Worm (Caenorhabditis elegans): ENCODE data around the gene coh-3.

DNA sequence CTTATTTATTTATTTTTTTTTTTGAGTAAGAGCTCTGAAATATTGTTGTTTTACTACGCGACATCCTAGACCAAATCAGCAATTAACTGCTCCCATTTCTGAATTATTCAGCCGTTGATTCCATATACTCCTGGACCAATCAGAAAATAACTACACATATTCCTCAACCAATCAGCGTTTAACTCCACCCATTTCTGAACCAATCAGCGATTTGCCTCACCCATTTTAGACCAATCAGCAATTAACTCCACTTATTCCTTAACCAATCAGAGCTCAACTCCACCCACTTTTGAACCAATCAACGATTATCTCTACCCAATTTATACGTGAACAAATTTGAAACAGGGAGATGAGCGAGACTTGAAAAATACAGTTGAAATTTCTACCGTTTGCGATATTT is 36.4 kb downstream of the coh-3 start:
- TF ChIP-seq ceh-27 (GFP tag; optimal IDR thresholded peaks at IDR 0.05) (no peak), ceh-100 (GFP tag; IDR thresholded peaks at IDR 0.05) (no peak)
